Fruit fly (Drosophila melanogaster): ENCODE measurements around the gene CG17211.
A peak's percentile ranks its signal among the peaks of the same experiment; 100 is the strongest.

Gene CG17211

DNA sequence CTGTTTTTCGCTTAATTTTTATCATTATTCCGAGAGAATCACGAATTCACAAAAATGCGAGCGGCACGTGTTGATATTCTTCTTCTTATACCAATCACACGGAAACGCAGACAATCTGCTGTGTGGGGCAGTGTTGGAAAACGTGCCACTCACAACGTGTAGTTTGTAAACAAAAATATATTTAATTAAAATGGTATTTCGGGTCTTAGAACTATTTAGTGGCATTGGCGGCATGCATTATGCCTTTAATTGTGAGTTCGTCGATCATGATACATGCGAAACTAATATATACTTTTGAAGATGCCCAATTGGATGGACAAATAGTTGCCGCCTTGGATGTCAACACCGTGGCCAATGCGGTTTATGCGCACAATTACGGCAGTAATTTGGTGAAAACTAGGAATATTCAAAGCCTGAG lies 17.8 kb upstream of the CG17211 start, which contains the start of the genes CG6712 and Mt2 (continued):
- TF ChIP-seq Mrtf (GFP tag; IDR thresholded peaks at IDR 0.05) (no peak), scrt (GFP tag; optimal IDR thresholded peaks at IDR 0.05) (no peak), gsb (GFP tag; IDR thresholded peaks at IDR 0.05) (no peak), chif (GFP tag; optimal IDR thresholded peaks at IDR 0.05) (no peak), Taf1 (GFP tag; IDR thresholded peaks at IDR 0.05) (no peak), br (optimal IDR thresholded peaks at IDR 0.05) (no peak), disco-r (GFP tag; optimal IDR thresholded peaks at IDR 0.05) (no peak), usp (GFP tag; optimal IDR thresholded peaks at IDR 0.05) (no peak), Fer2 (tag; optimal IDR thresholded peaks at IDR 0.05) (no peak), run (tag; optimal IDR thresholded peaks at IDR 0.05) (no peak), CG13424 (tag; optimal IDR thresholded peaks at IDR 0.05) (no peak), CG14014 (GFP tag; IDR thresholded peaks at IDR 0.05) (no peak), CG9609 (GFP tag; optimal IDR thresholded peaks at IDR 0.05) (no peak), CG14965 (GFP tag; optimal IDR thresholded peaks at IDR 0.05; ENCODE audit: borderline replicate concordance) (no peak), CG8478 (optimal IDR thresholded peaks at IDR 0.05) (no peak), hth (optimal IDR thresholded peaks at IDR 0.05) (no peak), grau (tag; optimal IDR thresholded peaks at IDR 0.05) (no peak), HmgD (GFP tag; optimal IDR thresholded peaks at IDR 0.05) (no peak), lov (optimal IDR thresholded peaks at IDR 0.05) (no peak), lov (GFP tag; IDR thresholded peaks at IDR 0.05) (no peak), CG13624 (GFP tag; optimal IDR thresholded peaks at IDR 0.05) (peak; percentile 18), ATbp (GFP tag; optimal IDR thresholded peaks at IDR 0.05) (no peak), Doc2 (GFP tag; IDR thresholded peaks at IDR 0.05) (no peak), Usf (GFP tag; optimal IDR thresholded peaks at IDR 0.05) (no peak), CG10267 (tag; optimal IDR thresholded peaks at IDR 0.05) (peak; percentile 92), CG3838 (GFP tag; optimal IDR thresholded peaks at IDR 0.05) (no peak), CG2889 (GFP tag; IDR thresholded peaks at IDR 0.05) (no peak), CG9727 (GFP tag; optimal IDR thresholded peaks at IDR 0.05) (no peak), Elba2 (GFP tag; optimal IDR thresholded peaks at IDR 0.05) (peak; percentile 53), Dll (GFP tag; IDR thresholded peaks at IDR 0.05; ENCODE audit: partially characterized antibody) (no peak), D19B (GFP tag; optimal IDR thresholded peaks at IDR 0.05) (no peak), Max (GFP tag; optimal IDR thresholded peaks at IDR 0.05) (peak; percentile 93), B-H2 (GFP tag; optimal IDR thresholded peaks at IDR 0.05) (peak; percentile 52), inv (GFP tag; IDR thresholded peaks at IDR 0.05; ENCODE audit: partially characterized antibody) (no peak), CG4404 (GFP tag; IDR thresholded peaks at IDR 0.05) (no peak), org-1 (GFP tag; optimal IDR thresholded peaks at IDR 0.05) (no peak), Gsc (GFP tag; IDR thresholded peaks at IDR 0.05) (no peak), CG8290 (GFP tag; optimal IDR thresholded peaks at IDR 0.05) (no peak), CG8290 (tag; optimal IDR thresholded peaks at IDR 0.05) (no peak), Lpt (GFP tag; optimal IDR thresholded peaks at IDR 0.05) (no peak), CG5245 (GFP tag; optimal IDR thresholded peaks at IDR 0.05) (no peak), jumu (GFP tag; optimal IDR thresholded peaks at IDR 0.05) (no peak), Tbp (GFP tag; optimal IDR thresholded peaks at IDR 0.05) (no peak), gt (GFP tag; IDR thresholded peaks at IDR 0.05) (no peak), HLHmδ (GFP tag; optimal IDR thresholded peaks at IDR 0.05) (no peak), CG6791 (GFP tag; IDR thresholded peaks at IDR 0.05; ENCODE audit: partially characterized antibody) (no peak), klu (GFP tag; IDR thresholded peaks at IDR 0.05) (no peak), CG31224 (GFP tag; IDR thresholded peaks at IDR 0.05) (no peak), trh (GFP tag; optimal IDR thresholded peaks at IDR 0.05) (no peak), CG10979 (tag; optimal IDR thresholded peaks at IDR 0.05) (no peak), Atf6 (GFP tag; IDR thresholded peaks at IDR 0.05) (no peak), Aef1 (GFP tag; IDR thresholded peaks at IDR 0.05) (no peak), slou (GFP tag; optimal IDR thresholded peaks at IDR 0.05) (no peak), CG12659 (GFP tag; optimal IDR thresholded peaks at IDR 0.05) (peak; percentile 42), CG1233 (GFP tag; optimal IDR thresholded peaks at IDR 0.05) (no peak)

All from whole organism, embryonic.